Worm (Caenorhabditis elegans): ENCODE measurements around the gene C15H7.4.
"Not testable (repeated sequence)": the region's sequence is repeated elsewhere in the genome, so short reads cannot be mapped to it uniquely, and the experiment has no call there.

- not testable (repeated sequence) for TF ChIP-seq ceh-82 (tag; optimal IDR thresholded peaks at IDR 0.05); nhr-90 (tag; optimal IDR thresholded peaks at IDR 0.05; ENCODE audit: poor library complexity); snpc-4 (tag; optimal IDR thresholded peaks at IDR 0.05); ces-1 (GFP tag; optimal IDR thresholded peaks at IDR 0.05); sptf-1 (tag; optimal IDR thresholded peaks at IDR 0.05); blmp-1 (tag; optimal IDR thresholded peaks at IDR 0.05); fkh-10 (GFP tag; optimal IDR thresholded peaks at IDR 0.05); nhr-77 (tag; optimal IDR thresholded peaks at IDR 0.05); lin-39 (tag; optimal IDR thresholded peaks at IDR 0.05); alr-1 (tag; optimal IDR thresholded peaks at IDR 0.05; ENCODE audit: borderline replicate concordance); nhr-11 (tag; optimal IDR thresholded peaks at IDR 0.05); efl-1 (optimal IDR thresholded peaks at IDR 0.05); efl-1 (GFP tag; optimal IDR thresholded peaks at IDR 0.05 in 1 of 2); skn-1 (tag; optimal IDR thresholded peaks at IDR 0.05); unc-86 (tag; optimal IDR thresholded peaks at IDR 0.05)
Measured at ce11 chrIII:9681206-9681605, 25.5 kb upstream of the C15H7.4 start, which contains the start of gene C07A9.13.
